Fruit fly (Drosophila melanogaster): ENCODE results near the gene Usp16-45.

The Usp16-45 gene

dm6 chrX:5429271-5429670 lies 7.9 kb downstream of the Usp16-45 start, which contains the start of gene CG15784:
TSS of gene CG15784 (plus strand) at chrX:5429571.
- TF ChIP-seq brk (GFP tag; optimal IDR thresholded peaks at IDR 0.05) (no peak), sage (GFP tag; optimal IDR thresholded peaks at IDR 0.05) (no peak), dsf (GFP tag; optimal IDR thresholded peaks at IDR 0.05; ENCODE audit: borderline replicate concordance) (no peak)

- TF ChIP-seq woc (GFP tag; optimal IDR thresholded peaks at IDR 0.05) (peak; percentile 94), Vsx2 (GFP tag; optimal IDR thresholded peaks at IDR 0.05; ENCODE audit: partially characterized antibody) (no peak), tai (GFP tag; optimal IDR thresholded peaks at IDR 0.05) (no peak), dl (GFP tag; optimal IDR thresholded peaks at IDR 0.05; ENCODE audit: insufficient read depth in 1 of 2, partially characterized antibody in 2 of 2) (no peak), N (GFP tag; optimal IDR thresholded peaks at IDR 0.05) (no peak), Abd-B (GFP tag; optimal IDR thresholded peaks at IDR 0.05) (no peak), psq (GFP tag; optimal IDR thresholded peaks at IDR 0.05) (peak; percentile 88), brk (GFP tag; optimal IDR thresholded peaks at IDR 0.05) (peak; percentile 79), ey (GFP tag; optimal IDR thresholded peaks at IDR 0.05) (peak; percentile 92), dmrt93B (GFP tag; optimal IDR thresholded peaks at IDR 0.05) (peak; percentile 91), fru (GFP tag; optimal IDR thresholded peaks at IDR 0.05) (peak; percentile 94), CG32264 (GFP tag; optimal IDR thresholded peaks at IDR 0.05) (peak; percentile 40), Mio (GFP tag; optimal IDR thresholded peaks at IDR 0.05) (peak; percentile 41), Dif (GFP tag; optimal IDR thresholded peaks at IDR 0.05; ENCODE audit: partially characterized antibody) (peak; percentile 64), OdsH (GFP tag; optimal IDR thresholded peaks at IDR 0.05) (peak; percentile 93), CG9705 (GFP tag; optimal IDR thresholded peaks at IDR 0.05) (peak; percentile 90), CrebA (GFP tag; optimal IDR thresholded peaks at IDR 0.05; ENCODE audit: borderline replicate concordance) (peak; percentile 28), sv (GFP tag; optimal IDR thresholded peaks at IDR 0.05) (peak; percentile 82), HLH106 (tag; optimal IDR thresholded peaks at IDR 0.05) (peak; percentile 89), Jra (GFP tag; optimal IDR thresholded peaks at IDR 0.05) (peak; percentile 81), usp (GFP tag; optimal IDR thresholded peaks at IDR 0.05) (no peak), jim (GFP tag; optimal IDR thresholded peaks at IDR 0.05) (no peak), dsf (GFP tag; optimal IDR thresholded peaks at IDR 0.05; ENCODE audit: borderline replicate concordance) (peak; percentile 28), Dfd (GFP tag; optimal IDR thresholded peaks at IDR 0.05) (no peak), foxo (GFP tag; optimal IDR thresholded peaks at IDR 0.05) (peak in 1 of 2 experiments; percentile 93), sage (GFP tag; optimal IDR thresholded peaks at IDR 0.05) (peak; percentile 27), h (GFP tag; optimal IDR thresholded peaks at IDR 0.05) (peak; percentile 95), Hr78 (GFP tag; optimal IDR thresholded peaks at IDR 0.05) (no peak), Hr83 (GFP tag; optimal IDR thresholded peaks at IDR 0.05; ENCODE audit: poor library complexity, severe bottlenecking) (no peak), Sp1 (GFP tag; optimal IDR thresholded peaks at IDR 0.05) (peak; percentile 91), Rel (GFP tag; optimal IDR thresholded peaks at IDR 0.05) (peak; percentile 29), Rel (tag; optimal IDR thresholded peaks at IDR 0.05) (peak; percentile 93), GATAd (GFP tag; optimal IDR thresholded peaks at IDR 0.05) (peak; percentile 53), br (GFP tag; optimal IDR thresholded peaks at IDR 0.05) (peak; percentile 92), lola (GFP tag; optimal IDR thresholded peaks at IDR 0.05) (no peak), Hnf4 (GFP tag; optimal IDR thresholded peaks at IDR 0.05) (peak; percentile 83), pan (optimal IDR thresholded peaks at IDR 0.05) (no peak), Myc (optimal IDR thresholded peaks at IDR 0.05) (no peak), rgr (GFP tag; optimal IDR thresholded peaks at IDR 0.05) (peak; percentile 92)
Measured at dm6 chrX:5429778-5430576, 8.6 kb downstream of the Usp16-45 start.
